Fruit fly (Drosophila melanogaster) whole organism, prepupa: ENCODE data around the gene mRpS11.

Experiments used
- CG11294 ChIP-seq: fragments of 200-800 bp; sonication (Bioruptor generic); IDR thresholded peaks from 2 replicates; pipeline ENCODE4 v1.3.6; 2022; ENCODE audit warnings: missing biosample characterization, missing genetic modification characterization
- CG11762 ChIP-seq: fragments of 200-800 bp; sonication (Bioruptor generic); optimal IDR thresholded peaks from 3 replicates; lab custom pipeline; 2016; ENCODE audit warnings: missing biosample characterization, missing genetic modification characterization; ENCODE audit not compliant: insufficient read depth
- CG15336 ChIP-seq: fragments of 200-800 bp; sonication (Bioruptor generic); IDR thresholded peaks from 2 replicates; pipeline ENCODE4 v1.3.6; 2022; ENCODE audit warnings: missing biosample characterization, missing genetic modification characterization
- CG1621 ChIP-seq: fragments of 200-800 bp; sonication (Bioruptor generic); optimal IDR thresholded peaks from 3 replicates; lab custom pipeline; 2018; ENCODE audit warnings: missing biosample characterization, mild to moderate bottlenecking, missing genetic modification characterization
- CG16779 ChIP-seq: fragments of 200-800 bp; sonication (Bioruptor generic); optimal IDR thresholded peaks from 3 replicates; lab custom pipeline; 2017; ENCODE audit warnings: missing biosample characterization, mild to moderate bottlenecking, missing genetic modification characterization
- CG3032 ChIP-seq: fragments of 200-800 bp; optimal IDR thresholded peaks from 2 replicates; lab custom pipeline; 2019; ENCODE audit warnings: missing biosample characterization, mild to moderate bottlenecking, missing genetic modification characterization, moderate library complexity
- CG32006 ChIP-seq: fragments of 200-800 bp; sonication (Bioruptor generic); optimal IDR thresholded peaks from 3 replicates; lab custom pipeline; 2017; ENCODE audit warnings: missing biosample characterization, mild to moderate bottlenecking, missing genetic modification characterization
- CG34406 ChIP-seq: fragments of 200-800 bp; sonication (Bioruptor generic); optimal IDR thresholded peaks from 3 replicates; lab custom pipeline; 2016; ENCODE audit warnings: missing biosample characterization, missing genetic modification characterization
- CG3919 ChIP-seq: fragments of 200-800 bp; sonication (Bioruptor generic); optimal IDR thresholded peaks from 3 replicates; lab custom pipeline; 2016; ENCODE audit warnings: missing biosample characterization, missing genetic modification characterization
- CG4318 ChIP-seq: fragments of 200-800 bp; sonication (Bioruptor generic); optimal IDR thresholded peaks from 3 replicates; lab custom pipeline; 2017; ENCODE audit warnings: missing biosample characterization, mild to moderate bottlenecking, missing genetic modification characterization
- CG6163 ChIP-seq: fragments of 200-800 bp; sonication (Bioruptor generic); IDR thresholded peaks from 3 replicates; pipeline ENCODE4 v1.3.6; 2022; ENCODE audit warnings: missing biosample characterization, missing genetic modification characterization
- CG6792 ChIP-seq: fragments of 200-800 bp; sonication (Bioruptor generic); optimal IDR thresholded peaks from 3 replicates; lab custom pipeline; 2016; ENCODE audit warnings: missing biosample characterization, missing genetic modification characterization
- CG6808 ChIP-seq: fragments of 200-800 bp; sonication (Bioruptor generic); optimal IDR thresholded peaks from 3 replicates; lab custom pipeline; 2017; ENCODE audit warnings: missing biosample characterization, missing genetic modification characterization, mild to moderate bottlenecking, moderate library complexity, missing genetic modification reagents
- CG6854 ChIP-seq: fragments of 200-800 bp; sonication (Bioruptor generic); optimal IDR thresholded peaks from 2 replicates; lab custom pipeline; 2017; ENCODE audit warnings: missing biosample characterization, mild to moderate bottlenecking, missing genetic modification characterization
- CG7368 ChIP-seq: fragments of 200-800 bp; sonication (Bioruptor generic); optimal IDR thresholded peaks from 3 replicates; lab custom pipeline; 2016; ENCODE audit warnings: missing biosample characterization, missing genetic modification characterization
- CG8119 ChIP-seq: fragments of 200-800 bp; sonication (Bioruptor generic); IDR thresholded peaks from 3 replicates; pipeline ENCODE4 v1.3.6; 2022; ENCODE audit warnings: missing biosample characterization, missing genetic modification characterization
- CG8632 ChIP-seq: fragments of 200-800 bp; sonication (Bioruptor generic); optimal IDR thresholded peaks from 3 replicates; lab custom pipeline; 2016; ENCODE audit warnings: missing biosample characterization, missing genetic modification characterization
- Eip75B ChIP-seq: fragments of 200-800 bp; sonication (Bioruptor generic); optimal IDR thresholded peaks from 3 replicates; lab custom pipeline; 2016; ENCODE audit warnings: missing biosample characterization, missing genetic modification characterization
- Eip78C ChIP-seq: fragments of 200-800 bp; sonication (Bioruptor generic); peaks from one replicate; lab custom pipeline; 2016; ENCODE audit warnings: missing biosample characterization, missing genetic modification characterization
- Ets21C ChIP-seq: fragments of 200-800 bp; sonication (Bioruptor generic); optimal IDR thresholded peaks from 3 replicates; lab custom pipeline; 2016; ENCODE audit warnings: missing biosample characterization, missing genetic modification characterization
- Ets96B ChIP-seq: fragments of 200-800 bp; optimal IDR thresholded peaks from 2 replicates; lab custom pipeline; 2019; ENCODE audit warnings: missing biosample characterization, mild to moderate bottlenecking, missing genetic modification characterization, moderate library complexity
- Gug ChIP-seq: fragments of 200-800 bp; sonication (Bioruptor generic); IDR thresholded peaks from 2 replicates; pipeline ENCODE4 v1.3.6; 2022; ENCODE audit warnings: missing biosample characterization, missing genetic modification characterization
- Hr38 ChIP-seq: sonication (Bioruptor generic); optimal IDR thresholded peaks from 2 replicates; lab custom pipeline; 2016; ENCODE audit warnings: missing biosample characterization, missing genetic modification characterization
- Hr39 ChIP-seq: fragments of 200-800 bp; sonication (Bioruptor generic); optimal IDR thresholded peaks from 2 replicates; lab custom pipeline; 2016; ENCODE audit warnings: missing biosample characterization, missing genetic modification characterization
- Hr4 ChIP-seq: fragments of 200-800 bp; sonication (Bioruptor generic); optimal IDR thresholded peaks from 3 replicates; lab custom pipeline; 2016; ENCODE audit warnings: missing biosample characterization, missing genetic modification characterization
- Lpt ChIP-seq: fragments of 200-800 bp; sonication (Bioruptor generic); optimal IDR thresholded peaks from 3 replicates; lab custom pipeline; 2016; ENCODE audit warnings: missing biosample characterization, missing genetic modification characterization
- OdsH ChIP-seq: fragments of 200-800 bp; sonication (Bioruptor generic); optimal IDR thresholded peaks from 3 replicates; lab custom pipeline; 2016; ENCODE audit warnings: missing biosample characterization, missing genetic modification characterization
- Smox ChIP-seq: fragments of 200-800 bp; sonication (Bioruptor generic); optimal IDR thresholded peaks from 3 replicates; lab custom pipeline; 2016; ENCODE audit warnings: missing biosample characterization, missing genetic modification characterization
- Sox102F ChIP-seq: fragments of 200-800 bp; sonication (Bioruptor generic); optimal IDR thresholded peaks from 2 replicates; lab custom pipeline; 2016; ENCODE audit warnings: missing biosample characterization, mild to moderate bottlenecking, missing genetic modification characterization
- Sox14 ChIP-seq: fragments of 200-800 bp; sonication (Bioruptor generic); optimal IDR thresholded peaks from 3 replicates; lab custom pipeline; 2016; ENCODE audit warnings: missing biosample characterization, missing genetic modification characterization
- Sox15 ChIP-seq: fragments of 200-800 bp; sonication (Bioruptor generic); optimal IDR thresholded peaks from 3 replicates; lab custom pipeline; 2016; ENCODE audit warnings: missing biosample characterization, missing genetic modification characterization
- achi ChIP-seq: fragments of 200-800 bp; sonication (Bioruptor generic); optimal IDR thresholded peaks from 3 replicates; lab custom pipeline; 2016; ENCODE audit warnings: missing biosample characterization, missing genetic modification characterization
- acj6 ChIP-seq: fragments of 200-800 bp; sonication (Bioruptor generic); optimal IDR thresholded peaks from 3 replicates; lab custom pipeline; 2016; ENCODE audit warnings: missing biosample characterization, missing genetic modification characterization
- cyc ChIP-seq: fragments of 200-800 bp; sonication (Bioruptor generic); optimal IDR thresholded peaks from 3 replicates; lab custom pipeline; 2016; ENCODE audit warnings: missing biosample characterization, missing genetic modification characterization
- dac ChIP-seq: fragments of 200-800 bp; sonication (Bioruptor generic); optimal IDR thresholded peaks from 2 replicates; lab custom pipeline; 2017; ENCODE audit warnings: missing biosample characterization, mild to moderate bottlenecking, missing genetic modification characterization
- dsx ChIP-seq: fragments of 200-800 bp; optimal IDR thresholded peaks from 3 replicates; lab custom pipeline; 2019; ENCODE audit warnings: missing biosample characterization, mild to moderate bottlenecking, missing genetic modification characterization, moderate library complexity; ENCODE audit not compliant: poor library complexity, severe bottlenecking
- eg ChIP-seq: fragments of 200-800 bp; sonication (Bioruptor generic); IDR thresholded peaks from 3 replicates; pipeline ENCODE4 v1.3.6; 2022; ENCODE audit warnings: missing biosample characterization, missing genetic modification characterization
- esn ChIP-seq: fragments of 200-800 bp; sonication (Bioruptor generic); optimal IDR thresholded peaks from 2 replicates; lab custom pipeline; 2016; ENCODE audit warnings: missing biosample characterization, mild to moderate bottlenecking, missing genetic modification characterization, moderate library complexity
- fd59A ChIP-seq: fragments of 200-800 bp; sonication (Bioruptor generic); optimal IDR thresholded peaks from 2 replicates; lab custom pipeline; 2017; ENCODE audit warnings: missing biosample characterization, mild to moderate bottlenecking, missing genetic modification characterization, missing genetic modification reagents
- lz ChIP-seq: fragments of 200-800 bp; sonication (Bioruptor generic); optimal IDR thresholded peaks from 3 replicates; lab custom pipeline; 2016; ENCODE audit warnings: missing biosample characterization, missing genetic modification characterization
- net ChIP-seq: fragments of 200-800 bp; sonication (Bioruptor generic); optimal IDR thresholded peaks from 3 replicates; lab custom pipeline; 2016; ENCODE audit warnings: missing biosample characterization, missing genetic modification characterization
- pdm3 ChIP-seq: fragments of 200-800 bp; sonication (Bioruptor generic); optimal IDR thresholded peaks from 3 replicates; lab custom pipeline; 2016; ENCODE audit warnings: missing biosample characterization, missing genetic modification characterization
- salr ChIP-seq, 2 experiments: fragments of 200-800 bp; sonication (Bioruptor generic); optimal IDR thresholded peaks; 3 replicates each; lab custom pipeline; 2016 to 2018; ENCODE audit warnings: missing biosample characterization in 2 of 2, missing genetic modification characterization in 2 of 2, mild to moderate bottlenecking in 1 of 2
- spab ChIP-seq: fragments of 200-800 bp; sonication (Bioruptor generic); optimal IDR thresholded peaks from 2 replicates; lab custom pipeline; 2017; ENCODE audit warnings: missing biosample characterization, mild to moderate bottlenecking, missing genetic modification characterization, missing genetic modification reagents
- ss ChIP-seq, 2 experiments: fragments of 200-800 bp; sonication (Bioruptor generic); optimal IDR thresholded peaks; 2 replicates in 1 of 2; 3 replicates in 1 of 2; lab custom pipeline; 2017 to 2018; ENCODE audit warnings: mild to moderate bottlenecking in 2 of 2, missing biosample characterization in 2 of 2, missing genetic modification characterization in 2 of 2, moderate library complexity in 1 of 2
- svp ChIP-seq: fragments of 200-800 bp; sonication (Bioruptor generic); peaks from one replicate; lab custom pipeline; 2016; ENCODE audit warnings: missing biosample characterization, missing genetic modification characterization

Gene mRpS11

dm6 chr3R:17080666-17081358, 8.3 kb downstream of the mRpS11 start (continued):
- TF ChIP-seq Hr4 (GFP tag; lab: Kevin White, UChicago) (peak; percentile 98), salr (GFP tag; optimal IDR thresholded peaks at IDR 0.05; lab: Kevin White, UChicago) (peak; percentile 86 to 99), Hr39 (peak; percentile 94), eg (peak; percentile 96), CG3919 (peak; percentile 98), Eip78C (GFP tag; lab: Kevin White, UChicago) (peak; percentile 100), cyc (GFP tag; lab: Kevin White, UChicago) (peak; percentile 94), CG4318 (GFP tag; lab: Kevin White, UChicago) (peak; percentile 95), Sox102F (peak; percentile 95), CG32006 (peak; percentile 99), fd59A (GFP tag; lab: Kevin White, UChicago) (peak; percentile 97), CG1621 (tag; lab: Kevin White, UChicago) (peak; percentile 93), CG16779 (tag; lab: Kevin White, UChicago) (peak; percentile 97), dsx (GFP tag; lab: Kevin White, UChicago) (peak; percentile 95), ss (GFP tag; optimal IDR thresholded peaks at IDR 0.05; lab: Kevin White, UChicago) (peak; percentile 95 to 97), CG11294 (peak; percentile 93), acj6 (GFP tag; lab: Kevin White, UChicago) (peak; percentile 97)

dm6 chr3R:17081359-17081935, 8.9 kb downstream of the mRpS11 start:
- TF ChIP-seq svp (GFP tag; lab: Kevin White, UChicago) (no peak), CG6854 (GFP tag; lab: Kevin White, UChicago) (no peak), Smox (GFP tag; lab: Kevin White, UChicago) (no peak), net (peak; percentile 83), eg (peak; percentile 81), Hr38 (GFP tag; lab: Kevin White, UChicago) (no peak), CG6163 (GFP tag; lab: Robert Waterston, UW) (peak; percentile 40; the same call in 1 of the 3 replicates), pdm3 (GFP tag; lab: Kevin White, UChicago) (no peak), dac (peak; percentile 49), CG32006 (peak; percentile 94), Sox14 (GFP tag; lab: Kevin White, UChicago) (peak; percentile 54), cyc (GFP tag; lab: Kevin White, UChicago) (peak; percentile 39), fd59A (GFP tag; lab: Kevin White, UChicago) (peak; percentile 65), CG11294 (peak; percentile 78), CG1621 (tag; lab: Kevin White, UChicago) (peak; percentile 23), esn (GFP tag; lab: Kevin White, UChicago) (peak; percentile 53), CG3919 (peak; percentile 75), Ets96B (tag; lab: Kevin White, UChicago) (peak; percentile 80), salr (GFP tag; optimal IDR thresholded peaks at IDR 0.05; lab: Kevin White, UChicago) (peak in 1 of 2 experiments; percentile 92), CG7368 (GFP tag; lab: Kevin White, UChicago) (peak; percentile 46), Hr4 (GFP tag; lab: Kevin White, UChicago) (peak; percentile 92), Eip75B (GFP tag; lab: Kevin White, UChicago) (peak; percentile 62), spab (no peak), CG6792 (peak; percentile 41), CG8119 (peak; percentile 92), CG8632 (GFP tag; lab: Kevin White, UChicago) (peak; percentile 64), CG3032 (tag; lab: Kevin White, UChicago) (peak; percentile 84), CG6808 (GFP tag; lab: Kevin White, UChicago) (peak; percentile 73), CG11762 (GFP tag; lab: Kevin White, UChicago) (peak; percentile 61), Ets21C (no peak), dsx (GFP tag; lab: Kevin White, UChicago) (peak; percentile 75), acj6 (GFP tag; lab: Kevin White, UChicago) (peak; percentile 74), Sox15 (GFP tag; lab: Kevin White, UChicago) (no peak), CG15336 (GFP tag; lab: Robert Waterston, UW) (peak; percentile 92), OdsH (GFP tag; lab: Kevin White, UChicago) (no peak), Gug (peak; percentile 85), Lpt (GFP tag; lab: Kevin White, UChicago) (peak; percentile 82), Eip78C (GFP tag; lab: Kevin White, UChicago) (peak; percentile 95), achi (GFP tag; lab: Kevin White, UChicago) (no peak), lz (GFP tag; lab: Kevin White, UChicago) (peak; percentile 30), CG34406 (GFP tag; lab: Kevin White, UChicago) (peak; percentile 58)
